Worm (Caenorhabditis elegans): ENCODE data around the gene Y43C5A.7.
A peak's percentile ranks its signal among the peaks of the same experiment; 100 is the strongest.

Gene Y43C5A.7

DNA sequence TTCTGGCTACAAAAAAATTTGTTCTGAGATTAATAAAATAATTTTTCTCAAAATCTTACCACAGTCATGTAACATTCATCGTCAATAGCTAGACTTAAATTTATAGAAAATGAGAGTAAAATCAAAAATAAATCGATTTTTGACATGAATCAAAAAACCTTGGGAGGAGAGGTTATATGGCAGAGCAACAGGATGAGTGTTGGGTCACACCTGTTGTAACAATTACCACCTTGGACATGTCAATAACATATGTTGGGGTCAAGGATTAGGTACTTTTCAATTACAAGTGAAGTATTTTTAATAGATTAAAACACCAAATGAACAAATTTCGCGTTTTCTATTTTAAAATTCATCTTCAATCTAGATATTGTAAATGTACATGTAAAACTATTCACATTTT, 35.4 kb upstream of the Y43C5A.7 start, which contains the start of gene lipl-7:
TSS of gene lipl-7 (minus strand) at position 165 of the 400 bp plus-strand sequence.
- TF ChIP-seq nhr-23 (tag; optimal IDR thresholded peaks at IDR 0.05) (no peak), pqm-1 (tag; optimal IDR thresholded peaks at IDR 0.05) (no peak), nhr-11 (tag; optimal IDR thresholded peaks at IDR 0.05) (no peak)

DNA sequence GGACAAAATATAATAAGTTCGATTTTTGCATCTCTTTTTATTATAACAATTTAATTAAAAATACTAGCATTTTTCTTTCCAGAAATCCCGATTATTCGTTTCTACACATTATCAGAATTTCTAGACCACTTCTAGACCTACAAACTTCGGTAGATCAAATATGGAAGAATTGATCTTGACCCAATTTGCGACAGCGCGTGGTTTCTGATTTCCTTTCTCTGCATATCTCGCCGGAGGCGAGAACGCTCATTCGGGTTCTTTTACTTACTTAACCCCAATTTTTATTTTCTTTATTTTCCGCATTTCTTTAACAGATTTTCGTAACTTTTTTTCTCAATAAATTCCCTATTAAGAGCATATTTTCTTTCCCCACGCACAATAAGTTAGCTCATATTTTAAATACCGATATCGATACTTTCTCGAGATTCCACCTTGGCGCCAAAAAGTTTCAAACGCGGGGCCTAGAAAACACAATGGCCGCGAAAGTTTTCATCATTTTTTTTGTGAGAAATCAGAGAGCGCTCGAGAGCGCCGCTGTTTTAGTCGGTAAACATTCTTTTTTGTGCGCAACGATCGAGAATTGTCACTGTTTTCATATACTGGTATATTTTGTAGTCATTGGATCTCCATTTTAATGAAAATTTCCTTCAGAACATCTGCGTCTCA, 34.5 kb upstream of the Y43C5A.7 start:
- TF ChIP-seq jun-1 (tag; optimal IDR thresholded peaks at IDR 0.05) (no peak), nhr-25 (tag; optimal IDR thresholded peaks at IDR 0.05) (peak; percentile 41), lin-15B (tag; optimal IDR thresholded peaks at IDR 0.05) (peak; percentile 38), lin-39 (tag; optimal IDR thresholded peaks at IDR 0.05) (peak; percentile 4), pha-4 (tag; optimal IDR thresholded peaks at IDR 0.05) (peak; percentile 65), elt-3 (tag; optimal IDR thresholded peaks at IDR 0.05) (no peak), nfya-1 (tag; optimal IDR thresholded peaks at IDR 0.05; ENCODE audit: insufficient read depth) (peak; percentile 12), egl-5 (tag; optimal IDR thresholded peaks at IDR 0.05) (no peak), unc-39 (tag; optimal IDR thresholded peaks at IDR 0.05) (no peak), nhr-23 (tag; optimal IDR thresholded peaks at IDR 0.05) (peak; percentile 8)

DNA sequence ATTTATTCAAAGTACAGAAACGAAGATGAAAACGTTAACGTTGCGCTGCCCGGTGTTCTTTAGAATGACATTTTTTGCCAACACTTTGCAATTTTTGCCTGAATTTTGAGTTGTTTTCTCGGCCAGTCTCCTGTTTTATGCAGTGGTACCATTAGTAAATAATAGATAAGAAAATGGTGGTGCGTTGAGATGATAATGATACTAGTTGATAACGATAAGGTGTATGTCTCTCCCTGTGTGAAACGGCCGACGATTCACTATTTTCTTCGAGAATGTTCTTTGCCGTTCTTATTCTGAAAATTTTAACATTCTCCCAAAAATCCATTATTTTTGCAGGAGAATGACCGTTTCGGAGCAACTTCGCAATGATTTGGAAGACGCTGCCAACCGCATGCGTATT, 33.8 kb upstream of the Y43C5A.7 start, which contains the start of gene tkt-1:
TSS of gene tkt-1 (plus strand) at position 337 of the 400 bp plus-strand sequence.
- peak; percentile 92 for TF ChIP-seq elt-2 (tag; optimal IDR thresholded peaks at IDR 0.05)
- no peak for TF ChIP-seq fos-1 (tag; optimal IDR thresholded peaks at IDR 0.05)
- TF ChIP-seq jun-1 (tag; optimal IDR thresholded peaks at IDR 0.05), result peak; percentile 55
- TF ChIP-seq nhr-12 (tag; optimal IDR thresholded peaks at IDR 0.05), result no peak
- TF ChIP-seq nfya-1 (tag; optimal IDR thresholded peaks at IDR 0.05; ENCODE audit: insufficient read depth), result no peak
- peak; percentile 19 for TF ChIP-seq pha-4 (tag; optimal IDR thresholded peaks at IDR 0.05)
- TF ChIP-seq lin-15B (tag; optimal IDR thresholded peaks at IDR 0.05), result no peak
- TF ChIP-seq lsy-12 (tag; optimal IDR thresholded peaks at IDR 0.05), result no peak
- TF ChIP-seq nhr-23 (tag; optimal IDR thresholded peaks at IDR 0.05), result no peak
- TF ChIP-seq pqm-1 (tag; optimal IDR thresholded peaks at IDR 0.05), result peak; percentile 88
- TF ChIP-seq elt-3 (tag; optimal IDR thresholded peaks at IDR 0.05), result peak in 1 of 3 experiments; percentile 85

ce11 chrIV:10245666-10246210, 31.3 kb upstream of the Y43C5A.7 start, which contains the start of gene F01G10.10:
TSS of gene F01G10.10 (plus strand) at chrIV:10246160.
- TF ChIP-seq fkh-10 (GFP tag; optimal IDR thresholded peaks at IDR 0.05), result no peak
- no peak for TF ChIP-seq nhr-28 (tag; optimal IDR thresholded peaks at IDR 0.05)
- TF ChIP-seq ZK546.5 (tag; optimal IDR thresholded peaks at IDR 0.05), result no peak
- no peak for TF ChIP-seq ceh-28 (tag; optimal IDR thresholded peaks at IDR 0.05)
- TF ChIP-seq lin-39 (tag; optimal IDR thresholded peaks at IDR 0.05), result no peak
- no peak for TF ChIP-seq zag-1 (tag; optimal IDR thresholded peaks at IDR 0.05)
- no peak for TF ChIP-seq ceh-82 (tag; optimal IDR thresholded peaks at IDR 0.05)
- no peak for TF ChIP-seq jun-1 (tag; optimal IDR thresholded peaks at IDR 0.05)
- TF ChIP-seq unc-39 (tag; optimal IDR thresholded peaks at IDR 0.05), result no peak
- TF ChIP-seq nhr-237 (tag; optimal IDR thresholded peaks at IDR 0.05), result no peak
- TF ChIP-seq ceh-9 (tag; optimal IDR thresholded peaks at IDR 0.05), result no peak
- no peak for TF ChIP-seq eor-1 (tag; optimal IDR thresholded peaks at IDR 0.05)
- peak; percentile 87 for TF ChIP-seq ama-1 (optimal IDR thresholded peaks at IDR 0.05)
- TF ChIP-seq nhr-25 (tag; optimal IDR thresholded peaks at IDR 0.05), result peak; percentile 62
- no peak for TF ChIP-seq fos-1 (tag; optimal IDR thresholded peaks at IDR 0.05)
- no peak for TF ChIP-seq egl-5 (tag; optimal IDR thresholded peaks at IDR 0.05)
- peak; percentile 30 for TF ChIP-seq nhr-23 (tag; optimal IDR thresholded peaks at IDR 0.05)
- TF ChIP-seq nhr-43 (tag; optimal IDR thresholded peaks at IDR 0.05; ENCODE audit: poor library complexity, severe bottlenecking), result peak; percentile 34
- TF ChIP-seq lsy-12 (tag; optimal IDR thresholded peaks at IDR 0.05), result no peak
- no peak for TF ChIP-seq egl-27 (tag; optimal IDR thresholded peaks at IDR 0.05)
- no peak for TF ChIP-seq mdl-1 (tag; optimal IDR thresholded peaks at IDR 0.05)
- TF ChIP-seq nhr-77 (tag; optimal IDR thresholded peaks at IDR 0.05), result no peak
- no peak for TF ChIP-seq mml-1 (tag; optimal IDR thresholded peaks at IDR 0.05)
- no peak for TF ChIP-seq tbx-2 (tag; optimal IDR thresholded peaks at IDR 0.05)
- TF ChIP-seq pha-4 (tag; optimal IDR thresholded peaks at IDR 0.05), result no peak
- TF ChIP-seq daf-12 (tag; optimal IDR thresholded peaks at IDR 0.05), result no peak
- TF ChIP-seq fkh-2 (tag; optimal IDR thresholded peaks at IDR 0.05), result no peak
- peak; percentile 41 for TF ChIP-seq elt-2 (tag; optimal IDR thresholded peaks at IDR 0.05)
- TF ChIP-seq ztf-4 (tag; optimal IDR thresholded peaks at IDR 0.05), result no peak
- TF ChIP-seq skn-1 (tag; optimal IDR thresholded peaks at IDR 0.05), result no peak
- no peak for TF ChIP-seq elt-3 (tag; optimal IDR thresholded peaks at IDR 0.05)
- TF ChIP-seq aly-2 (tag; optimal IDR thresholded peaks at IDR 0.05), result no peak
- TF ChIP-seq R02D3.7 (tag; optimal IDR thresholded peaks at IDR 0.05), result no peak
- TF ChIP-seq sea-2 (GFP tag; optimal IDR thresholded peaks at IDR 0.05), result no peak
